Fruit fly (Drosophila melanogaster): ENCODE measurements around the gene Taf3.
A peak's percentile ranks its signal among the peaks of the same experiment; 100 is the strongest.

Gene Taf3

dm6 chr4:428256-428655 lies 38.4 kb downstream of the Taf3 start:
- TF ChIP-seq esn (GFP tag; optimal IDR thresholded peaks at IDR 0.05) (no peak), Sox102F (GFP tag; optimal IDR thresholded peaks at IDR 0.05) (no peak), acj6 (GFP tag; optimal IDR thresholded peaks at IDR 0.05) (no peak)

DNA sequence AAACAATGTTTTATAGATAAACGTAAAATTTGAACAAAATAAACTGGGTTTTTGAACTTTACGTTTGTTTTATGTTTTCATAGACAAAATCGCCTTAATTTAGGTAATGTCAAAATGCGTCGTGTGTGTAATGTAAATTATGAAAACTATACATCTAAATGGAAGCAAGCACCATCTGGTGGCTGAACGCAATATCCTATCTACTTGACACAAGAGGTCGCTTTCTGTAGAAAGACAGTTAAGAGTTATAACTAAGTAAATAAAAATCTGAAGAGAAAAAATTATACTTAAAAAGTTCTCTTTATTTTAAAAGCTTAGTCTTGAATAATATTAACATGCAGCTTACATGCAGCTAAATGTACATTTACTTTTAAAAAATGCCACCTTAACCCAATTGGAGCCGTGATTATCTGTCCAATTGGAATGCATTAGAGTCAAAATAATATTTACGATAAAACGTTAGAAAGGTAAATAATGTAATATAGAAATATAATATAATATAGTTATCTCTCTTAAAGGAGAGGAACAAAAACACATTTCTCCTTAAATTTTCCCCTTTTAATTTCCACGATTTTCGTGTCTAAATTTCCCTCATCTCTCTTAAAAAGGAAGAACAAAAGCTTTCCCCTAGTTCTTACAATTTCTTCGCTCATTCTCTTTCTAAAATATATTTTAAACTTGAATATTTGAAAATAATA lies 41.8 kb downstream of the Taf3 start:
- peak; percentile 86 for TF ChIP-seq OdsH (GFP tag; optimal IDR thresholded peaks at IDR 0.05)
- peak; percentile 12 for TF ChIP-seq CG8632 (GFP tag; optimal IDR thresholded peaks at IDR 0.05)
- no peak for TF ChIP-seq CG32006 (GFP tag; optimal IDR thresholded peaks at IDR 0.05)
- TF ChIP-seq CG8319 (GFP tag; optimal IDR thresholded peaks at IDR 0.05), result peak; percentile 77
- peak; percentile 78 for TF ChIP-seq Eip75B (GFP tag; optimal IDR thresholded peaks at IDR 0.05)
- peak; percentile 99 for TF ChIP-seq fkh (GFP tag; optimal IDR thresholded peaks at IDR 0.05)
- peak; percentile 84 for TF ChIP-seq acj6 (GFP tag; optimal IDR thresholded peaks at IDR 0.05)
- TF ChIP-seq CG3919 (GFP tag; optimal IDR thresholded peaks at IDR 0.05), result peak; percentile 92
- peak in 1 of 2 experiments; percentile 44 for TF ChIP-seq salr (GFP tag; optimal IDR thresholded peaks at IDR 0.05)
- no peak for TF ChIP-seq Eip93F (GFP tag; optimal IDR thresholded peaks at IDR 0.05)
- peak; percentile 89 for TF ChIP-seq lz (GFP tag; optimal IDR thresholded peaks at IDR 0.05)
- no peak for TF ChIP-seq eg (GFP tag; IDR thresholded peaks at IDR 0.05)
- TF ChIP-seq ss (GFP tag; optimal IDR thresholded peaks at IDR 0.05), result no peak
- TF ChIP-seq Hr39 (GFP tag; optimal IDR thresholded peaks at IDR 0.05), result peak; percentile 89
- TF ChIP-seq pdm3 (GFP tag; optimal IDR thresholded peaks at IDR 0.05), result peak; percentile 90
- peak; percentile 54 for TF ChIP-seq CG10631 (GFP tag; optimal IDR thresholded peaks at IDR 0.05)
- TF ChIP-seq net (GFP tag; optimal IDR thresholded peaks at IDR 0.05), result peak; percentile 56
- TF ChIP-seq Hr4 (GFP tag; optimal IDR thresholded peaks at IDR 0.05), result peak; percentile 87
- TF ChIP-seq CG9139 (GFP tag; optimal IDR thresholded peaks at IDR 0.05), result no peak
- no peak for TF ChIP-seq Gug (GFP tag; IDR thresholded peaks at IDR 0.05)
- no peak for TF ChIP-seq fd85E (GFP tag; optimal IDR thresholded peaks at IDR 0.05)
- TF ChIP-seq Hr38 (GFP tag; optimal IDR thresholded peaks at IDR 0.05), result no peak
- TF ChIP-seq CG16779 (tag; optimal IDR thresholded peaks at IDR 0.05), result no peak
- no peak for TF ChIP-seq CG6163 (GFP tag; IDR thresholded peaks at IDR 0.05)
- peak; percentile 70 for TF ChIP-seq CG3032 (tag; optimal IDR thresholded peaks at IDR 0.05)
- TF ChIP-seq Met (GFP tag; optimal IDR thresholded peaks at IDR 0.05), result peak; percentile 88
- TF ChIP-seq spab (GFP tag; optimal IDR thresholded peaks at IDR 0.05), result no peak
- TF ChIP-seq cyc (GFP tag; optimal IDR thresholded peaks at IDR 0.05), result peak; percentile 93
- peak; percentile 57 for TF ChIP-seq CG11762 (GFP tag; optimal IDR thresholded peaks at IDR 0.05; ENCODE audit: insufficient read depth)
- TF ChIP-seq Smox (GFP tag; optimal IDR thresholded peaks at IDR 0.05), result peak; percentile 65
- TF ChIP-seq Ets21C (GFP tag; optimal IDR thresholded peaks at IDR 0.05), result peak; percentile 80
- peak; percentile 69 for TF ChIP-seq achi (GFP tag; optimal IDR thresholded peaks at IDR 0.05)
- TF ChIP-seq topi (GFP tag; optimal IDR thresholded peaks at IDR 0.05), result peak; percentile 86
- peak; percentile 91 for TF ChIP-seq Eip78C (GFP tag)
- TF ChIP-seq CG4318 (GFP tag; optimal IDR thresholded peaks at IDR 0.05), result peak; percentile 21
- no peak for TF ChIP-seq CG1621 (tag; optimal IDR thresholded peaks at IDR 0.05)
- peak; percentile 91 for TF ChIP-seq CG31627 (GFP tag; optimal IDR thresholded peaks at IDR 0.05)
- peak; percentile 85 for TF ChIP-seq dac (GFP tag; optimal IDR thresholded peaks at IDR 0.05)
- TF ChIP-seq CG34406 (GFP tag; optimal IDR thresholded peaks at IDR 0.05), result peak; percentile 61
- peak; percentile 75 for TF ChIP-seq CG11902 (GFP tag; optimal IDR thresholded peaks at IDR 0.05)
- peak; percentile 47 for TF ChIP-seq CG10669 (GFP tag; optimal IDR thresholded peaks at IDR 0.05)
- no peak for TF ChIP-seq CG8119 (GFP tag; IDR thresholded peaks at IDR 0.05)
- TF ChIP-seq CG7368 (GFP tag; optimal IDR thresholded peaks at IDR 0.05), result peak; percentile 70
- TF ChIP-seq Blimp-1 (GFP tag; optimal IDR thresholded peaks at IDR 0.05), result peak; percentile 11
- peak; percentile 0 for TF ChIP-seq CG6854 (GFP tag; optimal IDR thresholded peaks at IDR 0.05)
- TF ChIP-seq CG6792 (GFP tag; optimal IDR thresholded peaks at IDR 0.05), result peak; percentile 72
- no peak for TF ChIP-seq CG15336 (GFP tag; IDR thresholded peaks at IDR 0.05)
